Fruit fly (Drosophila melanogaster) whole organism, prepupa: ENCODE measurements around the gene mRpL39.

Source experiments
- Blimp-1 ChIP-seq: fragments of 200-800 bp; sonication (Bioruptor generic); optimal IDR thresholded peaks from 3 replicates; lab custom pipeline; 2017; ENCODE audit warnings: missing biosample characterization, missing genetic modification characterization, mild to moderate bottlenecking, moderate library complexity, missing genetic modification reagents
- CG10631 ChIP-seq: fragments of 200-800 bp; sonication (Bioruptor generic); optimal IDR thresholded peaks from 2 replicates; lab custom pipeline; 2016; ENCODE audit warnings: missing biosample characterization, missing genetic modification characterization
- CG11902 ChIP-seq: fragments of 200-800 bp; sonication (Bioruptor generic); optimal IDR thresholded peaks from 3 replicates; lab custom pipeline; 2016; ENCODE audit warnings: missing biosample characterization, missing genetic modification characterization
- CG3919 ChIP-seq: fragments of 200-800 bp; sonication (Bioruptor generic); optimal IDR thresholded peaks from 3 replicates; lab custom pipeline; 2016; ENCODE audit warnings: missing biosample characterization, missing genetic modification characterization
- CG4318 ChIP-seq: fragments of 200-800 bp; sonication (Bioruptor generic); optimal IDR thresholded peaks from 3 replicates; lab custom pipeline; 2017; ENCODE audit warnings: missing biosample characterization, mild to moderate bottlenecking, missing genetic modification characterization
- CG6163 ChIP-seq: fragments of 200-800 bp; sonication (Bioruptor generic); IDR thresholded peaks from 3 replicates; pipeline ENCODE4 v1.3.6; 2022; ENCODE audit warnings: missing biosample characterization, missing genetic modification characterization
- CG6276 ChIP-seq: fragments of 200-800 bp; sonication (Bioruptor generic); optimal IDR thresholded peaks from 2 replicates; lab custom pipeline; 2017; ENCODE audit warnings: missing biosample characterization, mild to moderate bottlenecking, missing genetic modification characterization
- CG6792 ChIP-seq: fragments of 200-800 bp; sonication (Bioruptor generic); optimal IDR thresholded peaks from 3 replicates; lab custom pipeline; 2016; ENCODE audit warnings: missing biosample characterization, missing genetic modification characterization
- CG6854 ChIP-seq: fragments of 200-800 bp; sonication (Bioruptor generic); optimal IDR thresholded peaks from 2 replicates; lab custom pipeline; 2017; ENCODE audit warnings: missing biosample characterization, mild to moderate bottlenecking, missing genetic modification characterization
- CG8632 ChIP-seq: fragments of 200-800 bp; sonication (Bioruptor generic); optimal IDR thresholded peaks from 3 replicates; lab custom pipeline; 2016; ENCODE audit warnings: missing biosample characterization, missing genetic modification characterization
- Eip75B ChIP-seq: fragments of 200-800 bp; sonication (Bioruptor generic); optimal IDR thresholded peaks from 3 replicates; lab custom pipeline; 2016; ENCODE audit warnings: missing biosample characterization, missing genetic modification characterization
- Eip93F ChIP-seq: fragments of 200-800 bp; sonication (Bioruptor generic); optimal IDR thresholded peaks from 2 replicates; lab custom pipeline; 2016; ENCODE audit warnings: missing biosample characterization, mild to moderate bottlenecking, missing genetic modification characterization
- Gug ChIP-seq: fragments of 200-800 bp; sonication (Bioruptor generic); IDR thresholded peaks from 2 replicates; pipeline ENCODE4 v1.3.6; 2022; ENCODE audit warnings: missing biosample characterization, missing genetic modification characterization
- Hr38 ChIP-seq: sonication (Bioruptor generic); optimal IDR thresholded peaks from 2 replicates; lab custom pipeline; 2016; ENCODE audit warnings: missing biosample characterization, missing genetic modification characterization
- Lpt ChIP-seq: fragments of 200-800 bp; sonication (Bioruptor generic); optimal IDR thresholded peaks from 3 replicates; lab custom pipeline; 2016; ENCODE audit warnings: missing biosample characterization, missing genetic modification characterization
- Met ChIP-seq: fragments of 200-800 bp; sonication (Bioruptor generic); optimal IDR thresholded peaks from 3 replicates; lab custom pipeline; 2016; ENCODE audit warnings: missing biosample characterization, missing genetic modification characterization
- Sox102F ChIP-seq: fragments of 200-800 bp; sonication (Bioruptor generic); optimal IDR thresholded peaks from 2 replicates; lab custom pipeline; 2016; ENCODE audit warnings: missing biosample characterization, mild to moderate bottlenecking, missing genetic modification characterization
- achi ChIP-seq: fragments of 200-800 bp; sonication (Bioruptor generic); optimal IDR thresholded peaks from 3 replicates; lab custom pipeline; 2016; ENCODE audit warnings: missing biosample characterization, missing genetic modification characterization
- acj6 ChIP-seq: fragments of 200-800 bp; sonication (Bioruptor generic); optimal IDR thresholded peaks from 3 replicates; lab custom pipeline; 2016; ENCODE audit warnings: missing biosample characterization, missing genetic modification characterization
- cyc ChIP-seq: fragments of 200-800 bp; sonication (Bioruptor generic); optimal IDR thresholded peaks from 3 replicates; lab custom pipeline; 2016; ENCODE audit warnings: missing biosample characterization, missing genetic modification characterization
- dsx ChIP-seq: fragments of 200-800 bp; optimal IDR thresholded peaks from 3 replicates; lab custom pipeline; 2019; ENCODE audit warnings: missing biosample characterization, mild to moderate bottlenecking, missing genetic modification characterization, moderate library complexity; ENCODE audit not compliant: poor library complexity, severe bottlenecking
- esn ChIP-seq: fragments of 200-800 bp; sonication (Bioruptor generic); optimal IDR thresholded peaks from 2 replicates; lab custom pipeline; 2016; ENCODE audit warnings: missing biosample characterization, mild to moderate bottlenecking, missing genetic modification characterization, moderate library complexity
- fd85E ChIP-seq: fragments of 200-800 bp; sonication (Bioruptor generic); optimal IDR thresholded peaks from 3 replicates; lab custom pipeline; 2016; ENCODE audit warnings: missing biosample characterization, missing genetic modification characterization
- fkh ChIP-seq: fragments of 200-800 bp; sonication (Bioruptor generic); optimal IDR thresholded peaks from 3 replicates; lab custom pipeline; 2017; ENCODE audit warnings: missing biosample characterization, mild to moderate bottlenecking, missing genetic modification characterization, moderate library complexity
- lz ChIP-seq: fragments of 200-800 bp; sonication (Bioruptor generic); optimal IDR thresholded peaks from 3 replicates; lab custom pipeline; 2016; ENCODE audit warnings: missing biosample characterization, missing genetic modification characterization
- pdm3 ChIP-seq: fragments of 200-800 bp; sonication (Bioruptor generic); optimal IDR thresholded peaks from 3 replicates; lab custom pipeline; 2016; ENCODE audit warnings: missing biosample characterization, missing genetic modification characterization
- salr ChIP-seq, 2 experiments: fragments of 200-800 bp; sonication (Bioruptor generic); optimal IDR thresholded peaks; 3 replicates each; lab custom pipeline; 2016 to 2018; ENCODE audit warnings: missing biosample characterization in 2 of 2, missing genetic modification characterization in 2 of 2, mild to moderate bottlenecking in 1 of 2
- spab ChIP-seq: fragments of 200-800 bp; sonication (Bioruptor generic); optimal IDR thresholded peaks from 2 replicates; lab custom pipeline; 2017; ENCODE audit warnings: missing biosample characterization, mild to moderate bottlenecking, missing genetic modification characterization, missing genetic modification reagents
- ss ChIP-seq, 2 experiments: fragments of 200-800 bp; sonication (Bioruptor generic); optimal IDR thresholded peaks; 2 replicates in 1 of 2; 3 replicates in 1 of 2; lab custom pipeline; 2017 to 2018; ENCODE audit warnings: mild to moderate bottlenecking in 2 of 2, missing biosample characterization in 2 of 2, missing genetic modification characterization in 2 of 2, moderate library complexity in 1 of 2
- svp ChIP-seq: fragments of 200-800 bp; sonication (Bioruptor generic); peaks from one replicate; lab custom pipeline; 2016; ENCODE audit warnings: missing biosample characterization, missing genetic modification characterization
- topi ChIP-seq: fragments of 200-800 bp; sonication (Bioruptor generic); optimal IDR thresholded peaks from 3 replicates; lab custom pipeline; 2016; ENCODE audit warnings: missing biosample characterization, missing genetic modification characterization
- vri ChIP-seq: fragments of 200-800 bp; sonication (Bioruptor generic); optimal IDR thresholded peaks from 3 replicates; lab custom pipeline; 2016; ENCODE audit warnings: missing biosample characterization, mild to moderate bottlenecking, missing genetic modification characterization

mRpL39 gene

DNA sequence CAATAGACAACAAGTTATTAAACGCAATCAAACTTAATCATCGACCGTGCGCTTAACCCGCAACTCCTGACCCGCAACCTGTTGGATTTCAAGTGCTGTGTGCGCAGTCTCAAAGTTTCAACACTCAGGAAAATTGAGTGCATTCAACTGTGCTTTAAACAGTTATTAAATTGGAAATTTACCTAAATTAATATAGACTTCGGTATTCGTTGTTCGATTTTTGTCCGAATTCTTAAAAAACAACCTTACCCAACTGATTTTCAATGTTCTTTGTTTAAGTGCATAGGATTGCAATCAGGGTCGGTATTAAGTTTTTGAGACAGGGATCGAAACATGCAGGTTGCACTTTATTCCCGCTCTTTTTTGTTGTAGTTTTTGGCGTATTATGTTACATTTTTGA lies 5.6 kb upstream of the mRpL39 start (continued):
- TF ChIP-seq Hr38 (GFP tag; lab: Kevin White, UChicago) (no peak), CG4318 (no peak), Lpt (GFP tag; lab: Kevin White, UChicago) (peak; percentile 46), CG10631 (GFP tag; lab: Kevin White, UChicago) (peak; percentile 46), fd85E (GFP tag; lab: Kevin White, UChicago) (no peak), pdm3 (GFP tag; lab: Kevin White, UChicago) (peak; percentile 60), vri (GFP tag; lab: Kevin White, UChicago) (peak; percentile 31), CG11902 (GFP tag; lab: Kevin White, UChicago) (no peak), CG6163 (GFP tag; lab: Robert Waterston, UW) (peak; percentile 82), cyc (GFP tag; lab: Kevin White, UChicago) (peak; percentile 51), spab (GFP tag; lab: Kevin White, UChicago) (no peak), CG6276 (GFP tag; lab: Kevin White, UChicago) (peak; percentile 48), Met (GFP tag; lab: Kevin White, UChicago) (peak; percentile 60), esn (GFP tag; lab: Kevin White, UChicago) (peak; percentile 66), fkh (GFP tag; lab: Kevin White, UChicago) (no peak), dsx (no peak)

dm6 chr3L:14992807-14993206 lies 6.7 kb downstream of the mRpL39 start:
- TF ChIP-seq fkh (GFP tag; lab: Kevin White, UChicago) (peak; percentile 55), svp (GFP tag; lab: Kevin White, UChicago) (peak; percentile 75), achi (GFP tag; lab: Kevin White, UChicago) (no peak), vri (GFP tag; lab: Kevin White, UChicago) (peak; percentile 76)

DNA sequence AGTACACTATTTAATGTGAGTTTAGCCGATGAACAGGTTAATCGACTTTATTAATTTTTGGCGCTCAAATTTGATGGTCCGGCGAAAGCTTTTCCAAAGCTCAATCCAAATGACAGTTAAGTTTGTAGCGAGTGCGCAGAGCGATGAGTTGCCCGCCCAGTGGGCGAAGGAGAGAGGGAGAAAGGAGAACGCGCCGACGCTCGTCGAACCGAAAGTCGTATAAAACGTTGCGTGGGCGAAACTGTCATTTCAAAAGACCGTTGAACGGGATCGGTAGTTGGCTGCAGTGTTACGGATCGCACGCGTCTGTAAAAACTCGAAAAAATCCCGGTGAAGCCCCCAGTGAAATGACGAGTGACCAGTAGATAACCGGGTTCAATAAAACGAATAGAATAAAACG lies 7.4 kb downstream of the mRpL39 start, which contains the start of gene Zip71B:
Gene Zip71B (plus strand): TSS at position 265 of the 400 bp plus-strand sequence.
- TF ChIP-seq salr (GFP tag; optimal IDR thresholded peaks at IDR 0.05; lab: Kevin White, UChicago) (no peak), Gug (no peak), Eip93F (no peak), CG6792 (GFP tag; lab: Kevin White, UChicago) (no peak), ss (GFP tag; optimal IDR thresholded peaks at IDR 0.05; lab: Kevin White, UChicago) (no peak), achi (GFP tag; lab: Kevin White, UChicago) (peak; percentile 91), topi (GFP tag; lab: Kevin White, UChicago) (no peak), Eip75B (no peak), vri (GFP tag; lab: Kevin White, UChicago) (peak; percentile 25), lz (no peak), acj6 (GFP tag; lab: Kevin White, UChicago) (no peak), CG8632 (GFP tag; lab: Kevin White, UChicago) (no peak), CG6854 (peak; percentile 55)

- peak; percentile 91 for TF ChIP-seq svp (GFP tag; lab: Kevin White, UChicago)
- no peak for TF ChIP-seq Sox102F (GFP tag; lab: Kevin White, UChicago)
- TF ChIP-seq Blimp-1 = no peak
- TF ChIP-seq CG3919 = no peak
These were observed 9.6 kb downstream of the mRpL39 start for dm6 chr3L:14989879-14990278.

dm6 chr3L:14988231-14988630 lies 11.2 kb downstream of the mRpL39 start:
- TF ChIP-seq CG6163 (GFP tag; lab: Robert Waterston, UW) (no peak), fkh (GFP tag; lab: Kevin White, UChicago) (peak; percentile 83)
